Worm (Caenorhabditis elegans) whole organism, midembryonic: ENCODE results near the gene ZK643.6.
"Not testable (repeated sequence)": the region's sequence is repeated elsewhere in the genome, so short reads cannot be mapped to it uniquely, and the experiment has no call there.

Experiments
- T22C8.4 ChIP-seq: fragments of 200-800 bp; sonication (Bioruptor generic); IDR thresholded peaks from 2 replicates; pipeline ENCODE4 v1.3.6; 2022; ENCODE audit warnings: missing genetic modification characterization, missing compliant biosample characterization
- cog-1 ChIP-seq: sonication (generic microtip); optimal IDR thresholded peaks from 2 replicates; lab custom pipeline; 2016; ENCODE audit warnings: missing genetic modification characterization, missing compliant biosample characterization
- flt-1 ChIP-seq: fragments of 200-800 bp; sonication (Bioruptor generic); IDR thresholded peaks from 2 replicates; pipeline ENCODE4 v1.3.6; 2022; ENCODE audit warnings: missing genetic modification characterization, missing compliant biosample characterization
- klf-2 ChIP-seq: fragments of 200-800 bp; sonication (Bioruptor generic); conservative IDR thresholded peaks from 2 replicates; pipeline ENCODE4 v1.3.6; 2022; ENCODE audit warnings: missing genetic modification reagents, missing genetic modification characterization, missing compliant biosample characterization
- med-1 ChIP-seq: sonication (generic microtip); optimal IDR thresholded peaks from 2 replicates; lab custom pipeline; 2017; ENCODE audit warnings: missing genetic modification characterization, mild to moderate bottlenecking, missing compliant biosample characterization, antibody characterized with exemption, missing genetic modification reagents; ENCODE audit not compliant: insufficient read depth
- ref-1 ChIP-seq: fragments of 200-800 bp; sonication (Bioruptor generic); conservative IDR thresholded peaks from 2 replicates; pipeline ENCODE4 v1.3.6; 2022; ENCODE audit warnings: missing genetic modification reagents, missing genetic modification characterization, missing compliant biosample characterization
- tab-1 ChIP-seq: fragments of 200-800 bp; sonication (Bioruptor generic); IDR thresholded peaks from 2 replicates; pipeline ENCODE4 v1.3.6; 2022; ENCODE audit warnings: missing genetic modification characterization, missing compliant biosample characterization
- ztf-23 ChIP-seq: fragments of 200-800 bp; sonication (Bioruptor generic); IDR thresholded peaks from 2 replicates; pipeline ENCODE4 v1.3.6; 2022; ENCODE audit warnings: missing genetic modification reagents, missing genetic modification characterization, missing compliant biosample characterization
- ztf-29 ChIP-seq: fragments of 200-800 bp; sonication (Bioruptor generic); IDR thresholded peaks from 2 replicates; pipeline ENCODE4 v1.3.6; 2022; ENCODE audit warnings: missing genetic modification reagents, missing genetic modification characterization, missing compliant biosample characterization

Gene ZK643.6

DNA sequence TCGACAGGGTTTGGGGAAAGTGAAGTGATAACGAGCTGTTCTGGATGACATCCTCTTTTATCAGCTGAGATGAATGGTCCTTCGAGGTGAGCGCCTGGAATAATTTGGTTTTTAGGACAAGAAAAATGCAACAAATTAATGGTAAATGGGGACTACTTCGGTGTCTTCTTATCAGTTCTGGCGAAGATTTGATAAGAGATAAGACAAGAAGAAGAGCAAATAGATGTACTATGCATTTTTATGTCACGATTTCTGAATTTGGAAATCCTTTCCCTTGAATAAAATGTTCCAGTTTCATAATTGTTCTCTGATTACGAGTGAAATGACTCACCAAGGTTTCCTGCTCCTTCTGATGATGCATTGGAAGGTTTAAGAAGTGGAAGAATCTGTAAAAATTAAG, 37.3 kb upstream of the ZK643.6 start:
- no peak for TF ChIP-seq klf-2 (GFP tag; lab: Robert Waterston, UW)

DNA sequence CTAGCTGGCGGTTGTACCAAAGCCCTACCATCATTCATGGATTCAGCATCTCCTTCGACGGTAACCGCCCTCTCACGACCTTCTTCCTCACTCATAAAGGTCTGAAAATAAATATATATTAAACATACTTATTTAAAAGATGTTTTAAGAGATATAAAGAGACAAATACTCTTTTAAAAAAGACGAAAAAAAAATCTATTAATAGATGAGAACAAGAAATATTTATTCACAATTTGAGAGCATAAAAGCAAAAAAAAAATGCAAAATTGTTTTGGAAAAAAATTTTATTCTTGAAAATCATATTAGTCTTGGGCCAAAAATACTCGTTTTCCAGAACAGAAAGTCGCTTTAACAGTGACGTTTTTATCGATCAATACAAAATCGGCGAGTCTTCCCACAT, 36.1 kb upstream of the ZK643.6 start, which contains the start of gene skat-1:
Gene skat-1 (minus strand): TSS at position 101 of the 400 bp plus-strand sequence.
- TF ChIP-seq med-1 (GFP tag; lab: Kevin White, UChicago) (no peak), ztf-23 (GFP tag; lab: Robert Waterston, UW) (no peak), ref-1 (GFP tag; lab: Robert Waterston, UW) (no peak), tab-1 (GFP tag; lab: Robert Waterston, UW) (no peak), T22C8.4 (GFP tag; lab: Robert Waterston, UW) (no peak), ztf-29 (GFP tag; lab: Robert Waterston, UW) (no peak), flt-1 (no peak), cog-1 (tag; lab: Kevin White, UChicago) (no peak), klf-2 (GFP tag; lab: Robert Waterston, UW) (no peak)

- not testable (repeated sequence) for TF ChIP-seq ztf-23 (GFP tag; lab: Robert Waterston, UW); cog-1 (tag; lab: Kevin White, UChicago); tab-1 (GFP tag; lab: Robert Waterston, UW)
Measured at ce11 chrIII:8989752-8990151, 29.2 kb upstream of the ZK643.6 start, which contains the start of gene R08D7.7. Gene R08D7.7 (plus strand): TSS chrIII:8990052.

ce11 chrIII:8988544-8988943, 28.0 kb upstream of the ZK643.6 start:
- TF ChIP-seq flt-1 (0 out of 2 replicates have a peak, but pooled peaks have one; percentile 34), ztf-29 (GFP tag; lab: Robert Waterston, UW) (no peak)

ce11 chrIII:8988061-8988460, 27.5 kb upstream of the ZK643.6 start:
- TF ChIP-seq tab-1 (GFP tag; lab: Robert Waterston, UW), result no peak
- TF ChIP-seq med-1 (GFP tag; lab: Kevin White, UChicago), result no peak
- no peak for TF ChIP-seq ztf-23 (GFP tag; lab: Robert Waterston, UW)
- no peak for TF ChIP-seq ref-1 (GFP tag; lab: Robert Waterston, UW)
- no peak for TF ChIP-seq klf-2 (GFP tag; lab: Robert Waterston, UW)
- TF ChIP-seq ztf-29 (GFP tag; lab: Robert Waterston, UW), result no peak

DNA sequence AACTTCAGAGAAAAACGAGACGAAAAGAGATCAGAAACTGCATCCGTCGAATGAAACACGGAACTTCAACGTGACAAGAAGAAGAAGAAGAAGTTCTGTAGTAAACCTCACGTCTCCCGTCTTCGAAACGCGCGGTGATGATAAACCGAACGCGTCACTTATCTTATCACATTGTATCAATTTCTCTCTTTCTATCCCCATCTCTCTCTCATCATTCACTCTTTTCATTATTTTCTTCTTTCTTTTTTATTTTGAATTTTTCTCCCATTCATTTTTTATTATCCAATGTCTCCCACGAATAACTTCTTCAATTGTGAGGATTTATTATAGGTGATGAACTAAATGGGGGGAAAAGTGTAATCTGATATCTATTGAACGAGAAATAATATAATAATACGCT, 26.3 kb upstream of the ZK643.6 start:
- no peak for TF ChIP-seq ref-1 (GFP tag; lab: Robert Waterston, UW)
- TF ChIP-seq tab-1 (GFP tag; lab: Robert Waterston, UW), result no peak
- TF ChIP-seq med-1 (GFP tag; lab: Kevin White, UChicago), result no peak
- TF ChIP-seq ztf-23 (GFP tag; lab: Robert Waterston, UW), result no peak
- no peak for TF ChIP-seq klf-2 (GFP tag; lab: Robert Waterston, UW)
- no peak for TF ChIP-seq flt-1
- no peak for TF ChIP-seq cog-1 (tag; lab: Kevin White, UChicago)
- no peak for TF ChIP-seq ztf-29 (GFP tag; lab: Robert Waterston, UW)
- TF ChIP-seq T22C8.4 (GFP tag; lab: Robert Waterston, UW), result no peak

DNA sequence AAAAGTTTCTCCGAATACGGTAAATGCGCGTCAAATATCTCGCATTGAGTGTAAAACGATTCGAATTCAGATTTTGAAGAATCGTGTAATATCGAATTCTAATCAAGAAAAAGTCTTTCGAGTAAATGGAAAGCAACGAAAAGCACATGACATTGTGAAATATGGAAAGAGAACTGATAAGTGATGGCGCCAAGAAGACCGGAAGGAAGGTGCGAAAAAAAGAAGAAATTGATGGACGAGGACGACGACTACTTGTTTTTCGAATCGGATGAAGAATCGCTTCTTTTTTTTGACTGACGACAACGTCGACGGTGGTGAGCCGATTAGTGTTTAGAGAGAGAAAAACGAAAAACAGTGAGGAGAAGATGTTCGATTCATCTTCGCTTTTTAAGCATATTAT, 25.4 kb upstream of the ZK643.6 start:
- TF ChIP-seq klf-2 (GFP tag; lab: Robert Waterston, UW) (no peak), ztf-29 (GFP tag; lab: Robert Waterston, UW) (no peak), ref-1 (GFP tag; lab: Robert Waterston, UW) (no peak), flt-1 (no peak), tab-1 (GFP tag; lab: Robert Waterston, UW) (no peak), T22C8.4 (GFP tag; lab: Robert Waterston, UW) (no peak), cog-1 (tag; lab: Kevin White, UChicago) (no peak), med-1 (GFP tag; lab: Kevin White, UChicago) (no peak), ztf-23 (GFP tag; lab: Robert Waterston, UW) (no peak)

- TF ChIP-seq ztf-29 (GFP tag; lab: Robert Waterston, UW) (no peak), ztf-23 (GFP tag; lab: Robert Waterston, UW) (no peak), klf-2 (GFP tag; lab: Robert Waterston, UW) (no peak)
Measured at ce11 chrIII:8985461-8985860, 24.9 kb upstream of the ZK643.6 start.

- TF ChIP-seq T22C8.4 (GFP tag; lab: Robert Waterston, UW), result no peak
- no peak for TF ChIP-seq ref-1 (GFP tag; lab: Robert Waterston, UW)
- no peak for TF ChIP-seq med-1 (GFP tag; lab: Kevin White, UChicago)
- TF ChIP-seq ztf-29 (GFP tag; lab: Robert Waterston, UW), result no peak
- no peak for TF ChIP-seq tab-1 (GFP tag; lab: Robert Waterston, UW)
- no peak for TF ChIP-seq ztf-23 (GFP tag; lab: Robert Waterston, UW)
- no peak for TF ChIP-seq cog-1 (tag; lab: Kevin White, UChicago)
- no peak for TF ChIP-seq klf-2 (GFP tag; lab: Robert Waterston, UW)
- TF ChIP-seq flt-1, result no peak
Measured at ce11 chrIII:8984960-8985359, 24.4 kb upstream of the ZK643.6 start.

DNA sequence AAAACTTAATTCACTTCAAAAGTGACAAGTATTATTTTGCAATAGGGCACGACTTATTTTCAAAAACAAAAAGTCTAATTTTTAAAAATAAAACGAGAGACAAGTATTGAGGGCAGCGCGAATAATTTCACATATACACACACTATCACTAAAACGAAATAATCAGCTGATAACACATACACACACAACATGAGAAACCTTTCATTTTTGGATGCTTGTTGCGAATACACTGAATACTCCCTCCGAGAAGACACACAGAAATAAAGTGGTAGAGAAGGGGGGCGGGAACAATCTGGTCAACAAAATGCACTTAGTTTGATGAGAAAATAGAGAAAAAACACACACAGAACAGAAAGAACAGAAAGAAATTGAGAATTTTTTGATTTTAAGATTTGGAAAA, 23.8 kb upstream of the ZK643.6 start:
- TF ChIP-seq klf-2 (GFP tag; lab: Robert Waterston, UW) (no peak), ref-1 (GFP tag; lab: Robert Waterston, UW) (no peak), ztf-29 (GFP tag; lab: Robert Waterston, UW) (no peak), tab-1 (GFP tag; lab: Robert Waterston, UW) (no peak), med-1 (GFP tag; lab: Kevin White, UChicago) (no peak), cog-1 (tag; lab: Kevin White, UChicago) (no peak), T22C8.4 (GFP tag; lab: Robert Waterston, UW) (no peak)
